Worm (Caenorhabditis elegans) whole organism, L2 larva: ENCODE results near the gene cest-10.

Experiments used
- C34F6.9 ChIP-seq: fragments of 150-350 bp; optimal IDR thresholded peaks from 2 replicates; lab custom pipeline; 2014; ENCODE audit warnings: missing biosample characterization, missing genetic modification characterization
- F13H6.1 ChIP-seq: sonication (generic microtip); optimal IDR thresholded peaks from 2 replicates; lab custom pipeline; 2016; ENCODE audit warnings: missing genetic modification characterization, missing compliant biosample characterization
- R02D3.7 ChIP-seq: fragments of 150-350 bp; optimal IDR thresholded peaks from 2 replicates; lab custom pipeline; 2014; ENCODE audit warnings: missing biosample characterization, missing genetic modification characterization
- Y55F3AM.14 ChIP-seq: fragments of 200-800 bp; sonication (Bioruptor generic); optimal IDR thresholded peaks from 2 replicates; lab custom pipeline; 2018; ENCODE audit warnings: mild to moderate bottlenecking, missing genetic modification characterization, missing compliant biosample characterization
- ZK546.5 ChIP-seq: sonication (generic microtip); optimal IDR thresholded peaks from 2 replicates; lab custom pipeline; 2017; ENCODE audit warnings: missing biosample characterization, missing genetic modification characterization
- aly-2 ChIP-seq: fragments of 150-350 bp; optimal IDR thresholded peaks from 2 replicates; lab custom pipeline; 2014; ENCODE audit warnings: missing biosample characterization, missing genetic modification characterization
- ama-1 ChIP-seq: fragments of 150-350 bp; optimal IDR thresholded peaks from 2 replicates; lab custom pipeline; 2018; ENCODE audit warnings: inconsistent platforms
- blmp-1 ChIP-seq: sonication (generic microtip); optimal IDR thresholded peaks from 2 replicates; lab custom pipeline; 2017; ENCODE audit warnings: missing genetic modification characterization, mild to moderate bottlenecking, missing compliant biosample characterization, antibody characterized with exemption, moderate library complexity; ENCODE audit not compliant: insufficient read depth
- ceh-16 ChIP-seq: fragments of 150-350 bp; optimal IDR thresholded peaks from 2 replicates; lab custom pipeline; 2014; ENCODE audit warnings: missing biosample characterization, missing genetic modification characterization
- ceh-82 ChIP-seq: fragments of 150-350 bp; optimal IDR thresholded peaks from 2 replicates; lab custom pipeline; 2014; ENCODE audit warnings: missing biosample characterization, missing genetic modification characterization
- egl-27 ChIP-seq: sonication (generic microtip); optimal IDR thresholded peaks from 3 replicates; lab custom pipeline; 2017; ENCODE audit warnings: missing biosample characterization, missing genetic modification reagents, missing genetic modification characterization
- elt-1 ChIP-seq: fragments of 150-350 bp; optimal IDR thresholded peaks from 2 replicates; lab custom pipeline; 2014; ENCODE audit warnings: missing biosample characterization, missing genetic modification characterization
- elt-3 ChIP-seq: sonication (generic microtip); optimal IDR thresholded peaks from 2 replicates; lab custom pipeline; 2017; ENCODE audit warnings: missing biosample characterization, missing genetic modification characterization
- fos-1 ChIP-seq: fragments of 150-350 bp; optimal IDR thresholded peaks from 2 replicates; lab custom pipeline; 2014; ENCODE audit warnings: missing biosample characterization, missing genetic modification characterization
- gmeb-1 ChIP-seq: fragments of 150-350 bp; optimal IDR thresholded peaks from 2 replicates; lab custom pipeline; 2014; ENCODE audit warnings: missing biosample characterization, missing genetic modification characterization
- lin-11 ChIP-seq: fragments of 150-350 bp; sonication (generic microtip); optimal IDR thresholded peaks from 2 replicates; lab custom pipeline; 2014; ENCODE audit warnings: missing biosample characterization, missing genetic modification characterization, inconsistent platforms, mixed read lengths
- lin-13 ChIP-seq: fragments of 150-350 bp; optimal IDR thresholded peaks from 2 replicates; lab custom pipeline; 2014; ENCODE audit warnings: missing biosample characterization, missing genetic modification reagents, missing genetic modification characterization
- lin-39 ChIP-seq: fragments of 150-350 bp; optimal IDR thresholded peaks from 2 replicates; lab custom pipeline; 2014; ENCODE audit warnings: missing biosample characterization, missing genetic modification reagents, missing genetic modification characterization
- mab-5 ChIP-seq: fragments of 150-350 bp; optimal IDR thresholded peaks from 2 replicates; lab custom pipeline; 2014; ENCODE audit warnings: missing biosample characterization, missing genetic modification characterization
- mbf-1 ChIP-seq: sonication (generic microtip); optimal IDR thresholded peaks from 2 replicates; lab custom pipeline; 2017; ENCODE audit warnings: missing biosample characterization, missing genetic modification characterization
- mdl-1 ChIP-seq, 2 experiments: fragments of 150-350 bp in 1 of 2; sonication (generic microtip) in 1 of 2; optimal IDR thresholded peaks; 2 replicates each; lab custom pipeline; 2017; ENCODE audit warnings: missing biosample characterization in 2 of 2, missing genetic modification characterization in 2 of 2
- nhr-10 ChIP-seq: sonication (generic microtip); optimal IDR thresholded peaks from 2 replicates; lab custom pipeline; 2017; ENCODE audit warnings: missing biosample characterization, missing genetic modification characterization
- nhr-11 ChIP-seq: fragments of 150-350 bp; optimal IDR thresholded peaks from 2 replicates; lab custom pipeline; 2014; ENCODE audit warnings: missing biosample characterization, missing genetic modification characterization
- nhr-12 ChIP-seq: fragments of 150-350 bp; optimal IDR thresholded peaks from 2 replicates; lab custom pipeline; 2014; ENCODE audit warnings: missing biosample characterization, missing genetic modification characterization
- nhr-129 ChIP-seq: fragments of 150-350 bp; optimal IDR thresholded peaks from 2 replicates; lab custom pipeline; 2014; ENCODE audit warnings: missing biosample characterization, missing genetic modification characterization
- nhr-21 ChIP-seq: fragments of 150-350 bp; optimal IDR thresholded peaks from 2 replicates; lab custom pipeline; 2014; ENCODE audit warnings: missing biosample characterization, missing genetic modification characterization
- nhr-23 ChIP-seq: fragments of 150-350 bp; optimal IDR thresholded peaks from 2 replicates; lab custom pipeline; 2014; ENCODE audit warnings: missing biosample characterization, missing genetic modification reagents, missing genetic modification characterization
- nhr-237 ChIP-seq: fragments of 150-350 bp; optimal IDR thresholded peaks from 2 replicates; lab custom pipeline; 2014; ENCODE audit warnings: missing biosample characterization, missing genetic modification characterization
- nhr-25 ChIP-seq: fragments of 150-350 bp; sonication (generic microtip); optimal IDR thresholded peaks from 3 replicates; lab custom pipeline; 2014; ENCODE audit warnings: missing biosample characterization, missing genetic modification characterization
- peb-1 ChIP-seq: fragments of 150-350 bp; optimal IDR thresholded peaks from 2 replicates; lab custom pipeline; 2014; ENCODE audit warnings: missing biosample characterization, missing genetic modification characterization
- sem-4 ChIP-seq: fragments of 150-350 bp; optimal IDR thresholded peaks from 2 replicates; lab custom pipeline; 2014; ENCODE audit warnings: missing biosample characterization, missing genetic modification reagents, missing genetic modification characterization
- skn-1 ChIP-seq: sonication (generic microtip); optimal IDR thresholded peaks from 2 replicates; lab custom pipeline; 2017; ENCODE audit warnings: missing biosample characterization, missing genetic modification characterization
- sma-3 ChIP-seq: sonication (generic microtip); optimal IDR thresholded peaks from 2 replicates; lab custom pipeline; 2016; ENCODE audit warnings: missing genetic modification reagents, missing genetic modification characterization, missing compliant biosample characterization
- sma-9 ChIP-seq, 2 experiments: fragments of 150-350 bp in 1 of 2; sonication (generic microtip) in 1 of 2; optimal IDR thresholded peaks; 2 replicates each; lab custom pipeline; 2014 to 2016; ENCODE audit warnings: missing genetic modification characterization in 2 of 2, mild to moderate bottlenecking in 1 of 2, missing biosample characterization in 1 of 2, missing compliant biosample characterization in 1 of 2, missing genetic modification reagents in 1 of 2, moderate library complexity in 1 of 2
- snpc-4 ChIP-seq: fragments of 150-350 bp; optimal IDR thresholded peaks from 2 replicates; lab custom pipeline; 2014; ENCODE audit warnings: missing biosample characterization, missing genetic modification characterization
- unc-55 ChIP-seq: fragments of 150-350 bp; sonication (generic microtip); optimal IDR thresholded peaks from 3 replicates; lab custom pipeline; 2014; ENCODE audit warnings: missing biosample characterization, missing genetic modification reagents, missing genetic modification characterization
- unc-62 ChIP-seq: fragments of 150-350 bp; optimal IDR thresholded peaks from 2 replicates; lab custom pipeline; 2014; ENCODE audit warnings: missing biosample characterization, missing genetic modification reagents, missing genetic modification characterization
- ztf-1 ChIP-seq: fragments of 200-800 bp; sonication (Bioruptor generic); conservative IDR thresholded peaks from 2 replicates; pipeline ENCODE4 v1.3.6; 2022; ENCODE audit warnings: missing genetic modification characterization, missing compliant biosample characterization
- ztf-11 ChIP-seq: sonication (generic microtip); optimal IDR thresholded peaks from 2 replicates; lab custom pipeline; 2017; ENCODE audit warnings: missing biosample characterization, missing genetic modification characterization
- ztf-4 ChIP-seq: fragments of 150-350 bp; optimal IDR thresholded peaks from 2 replicates; lab custom pipeline; 2014; ENCODE audit warnings: missing biosample characterization, missing genetic modification characterization

Gene cest-10

ce11 chrIV:7196853-7197252, 16.5 kb downstream of the cest-10 start, which contains the start of gene unc-8:
Gene unc-8 (plus strand): TSS chrIV:7197153.
- TF ChIP-seq nhr-11 (tag; lab: Kevin White, UChicago) (no peak), lin-39 (tag; lab: Kevin White, UChicago) (no peak), nhr-129 (tag; lab: Kevin White, UChicago) (no peak), egl-27 (tag; lab: Kevin White, UChicago) (no peak), nhr-12 (no peak), lin-11 (tag; lab: Kevin White, UChicago) (no peak), nhr-237 (no peak), ztf-11 (no peak), F13H6.1 (no peak), ZK546.5 (tag; lab: Kevin White, UChicago) (no peak), ztf-1 (GFP tag; lab: Robert Waterston, UW) (no peak), R02D3.7 (tag; lab: Kevin White, UChicago) (no peak), unc-62 (GFP tag; lab: Kevin White, UChicago) (no peak), nhr-23 (tag; lab: Kevin White, UChicago) (no peak), elt-1 (no peak), blmp-1 (tag; lab: Kevin White, UChicago) (no peak)

ce11 chrIV:7203696-7204095, 23.3 kb downstream of the cest-10 start, which contains the start of gene R13A1.3:
Gene R13A1.3 (plus strand): TSS chrIV:7203996.
- TF ChIP-seq nhr-11 (tag; lab: Kevin White, UChicago) (no peak), R02D3.7 (tag; lab: Kevin White, UChicago) (no peak), Y55F3AM.14 (no peak), ama-1 (lab: Kevin White, UChicago) (no peak), mbf-1 (no peak), lin-11 (tag; lab: Kevin White, UChicago) (no peak), unc-55 (GFP tag; lab: Kevin White, UChicago) (no peak), nhr-25 (tag; lab: Kevin White, UChicago) (no peak), unc-62 (GFP tag; lab: Kevin White, UChicago) (no peak), snpc-4 (no peak), nhr-237 (no peak), ceh-82 (tag; lab: Kevin White, UChicago) (no peak), sem-4 (tag; lab: Kevin White, UChicago) (no peak), sma-3 (GFP tag; lab: Kevin White, UChicago) (no peak), elt-3 (tag; lab: Kevin White, UChicago) (no peak), ztf-11 (no peak)

- TF ChIP-seq sma-9 (GFP tag; optimal IDR thresholded peaks at IDR 0.05; lab: Kevin White, UChicago) = no peak
- no peak for TF ChIP-seq sma-9 (tag; optimal IDR thresholded peaks at IDR 0.05; lab: Kevin White, UChicago)
- no peak for TF ChIP-seq ceh-16 (tag; lab: Kevin White, UChicago)
- TF ChIP-seq C34F6.9 (tag; lab: Kevin White, UChicago) = no peak
- no peak for TF ChIP-seq aly-2 (tag; lab: Kevin White, UChicago)
- TF ChIP-seq sma-3 (GFP tag; lab: Kevin White, UChicago) = no peak
Observed at ce11 chrIV:7205969-7206368, 25.6 kb downstream of the cest-10 start, which contains the start of gene kcc-1. Gene kcc-1 (plus strand): TSS chrIV:7206269.

ce11 chrIV:7208961-7209360, 28.6 kb downstream of the cest-10 start:
- TF ChIP-seq nhr-23 (tag; lab: Kevin White, UChicago) (no peak), nhr-21 (tag; lab: Kevin White, UChicago) (no peak), sma-9 (GFP tag; optimal IDR thresholded peaks at IDR 0.05; lab: Kevin White, UChicago) (no peak), sma-9 (tag; optimal IDR thresholded peaks at IDR 0.05; lab: Kevin White, UChicago) (no peak), mbf-1 (no peak), ztf-4 (tag; lab: Kevin White, UChicago) (no peak), Y55F3AM.14 (no peak), nhr-10 (no peak), peb-1 (tag; lab: Kevin White, UChicago) (no peak)

- no peak for TF ChIP-seq F13H6.1
- TF ChIP-seq fos-1 (tag; lab: Kevin White, UChicago) = no peak
- no peak for TF ChIP-seq mdl-1 (tag; optimal IDR thresholded peaks at IDR 0.05; lab: Kevin White, UChicago)
- no peak for TF ChIP-seq lin-13 (GFP tag; lab: Kevin White, UChicago)
- no peak for TF ChIP-seq peb-1 (tag; lab: Kevin White, UChicago)
- no peak for TF ChIP-seq skn-1 (tag; lab: Kevin White, UChicago)
- no peak for TF ChIP-seq nhr-129 (tag; lab: Kevin White, UChicago)
- TF ChIP-seq nhr-10 = no peak
- no peak for TF ChIP-seq nhr-12
- no peak for TF ChIP-seq egl-27 (tag; lab: Kevin White, UChicago)
- TF ChIP-seq unc-55 (GFP tag; lab: Kevin White, UChicago) = no peak
- TF ChIP-seq blmp-1 (tag; lab: Kevin White, UChicago) = no peak
- TF ChIP-seq elt-3 (tag; lab: Kevin White, UChicago) = no peak
- TF ChIP-seq gmeb-1 (tag; lab: Kevin White, UChicago) = no peak
- TF ChIP-seq mab-5 = no peak
Observed at ce11 chrIV:7211313-7211712, 31.0 kb downstream of the cest-10 start.
